Worm (Caenorhabditis elegans) whole organism, L2 larva: Measurements from ENCODE around the gene clec-139.

ENCODE experiments used
- C34F6.9 ChIP-seq: fragments of 150-350 bp; optimal IDR thresholded peaks from 2 replicates; lab custom pipeline; 2014; ENCODE audit warnings: missing biosample characterization, missing genetic modification characterization
- F13H6.1 ChIP-seq: sonication (generic microtip); optimal IDR thresholded peaks from 2 replicates; lab custom pipeline; 2016; ENCODE audit warnings: missing genetic modification characterization, missing compliant biosample characterization
- R02D3.7 ChIP-seq: fragments of 150-350 bp; optimal IDR thresholded peaks from 2 replicates; lab custom pipeline; 2014; ENCODE audit warnings: missing biosample characterization, missing genetic modification characterization
- Y55F3AM.14 ChIP-seq: fragments of 200-800 bp; sonication (Bioruptor generic); optimal IDR thresholded peaks from 2 replicates; lab custom pipeline; 2018; ENCODE audit warnings: mild to moderate bottlenecking, missing genetic modification characterization, missing compliant biosample characterization
- alr-1 ChIP-seq: fragments of 150-350 bp; optimal IDR thresholded peaks from 2 replicates; lab custom pipeline; 2014; ENCODE audit warnings: missing biosample characterization, missing genetic modification characterization
- aly-2 ChIP-seq: fragments of 150-350 bp; optimal IDR thresholded peaks from 2 replicates; lab custom pipeline; 2014; ENCODE audit warnings: missing biosample characterization, missing genetic modification characterization
- blmp-1 ChIP-seq: sonication (generic microtip); optimal IDR thresholded peaks from 2 replicates; lab custom pipeline; 2017; ENCODE audit warnings: missing genetic modification characterization, mild to moderate bottlenecking, missing compliant biosample characterization, antibody characterized with exemption, moderate library complexity; ENCODE audit not compliant: insufficient read depth
- crh-2 ChIP-seq: sonication (generic microtip); optimal IDR thresholded peaks from 2 replicates; lab custom pipeline; 2017; ENCODE audit warnings: missing biosample characterization, missing genetic modification characterization
- dmd-4 ChIP-seq: sonication (generic microtip); optimal IDR thresholded peaks from 2 replicates; lab custom pipeline; 2017; ENCODE audit warnings: missing biosample characterization, missing genetic modification characterization
- elt-1 ChIP-seq: fragments of 150-350 bp; optimal IDR thresholded peaks from 2 replicates; lab custom pipeline; 2014; ENCODE audit warnings: missing biosample characterization, missing genetic modification characterization
- elt-3 ChIP-seq: sonication (generic microtip); optimal IDR thresholded peaks from 2 replicates; lab custom pipeline; 2017; ENCODE audit warnings: missing biosample characterization, missing genetic modification characterization
- fos-1 ChIP-seq: fragments of 150-350 bp; optimal IDR thresholded peaks from 2 replicates; lab custom pipeline; 2014; ENCODE audit warnings: missing biosample characterization, missing genetic modification characterization
- gmeb-1 ChIP-seq: fragments of 150-350 bp; optimal IDR thresholded peaks from 2 replicates; lab custom pipeline; 2014; ENCODE audit warnings: missing biosample characterization, missing genetic modification characterization
- lin-13 ChIP-seq: fragments of 150-350 bp; optimal IDR thresholded peaks from 2 replicates; lab custom pipeline; 2014; ENCODE audit warnings: missing biosample characterization, missing genetic modification reagents, missing genetic modification characterization
- mbf-1 ChIP-seq: sonication (generic microtip); optimal IDR thresholded peaks from 2 replicates; lab custom pipeline; 2017; ENCODE audit warnings: missing biosample characterization, missing genetic modification characterization
- nhr-10 ChIP-seq: sonication (generic microtip); optimal IDR thresholded peaks from 2 replicates; lab custom pipeline; 2017; ENCODE audit warnings: missing biosample characterization, missing genetic modification characterization
- nhr-11 ChIP-seq: fragments of 150-350 bp; optimal IDR thresholded peaks from 2 replicates; lab custom pipeline; 2014; ENCODE audit warnings: missing biosample characterization, missing genetic modification characterization
- nhr-12 ChIP-seq: fragments of 150-350 bp; optimal IDR thresholded peaks from 2 replicates; lab custom pipeline; 2014; ENCODE audit warnings: missing biosample characterization, missing genetic modification characterization
- nhr-129 ChIP-seq: fragments of 150-350 bp; optimal IDR thresholded peaks from 2 replicates; lab custom pipeline; 2014; ENCODE audit warnings: missing biosample characterization, missing genetic modification characterization
- nhr-23 ChIP-seq: fragments of 150-350 bp; optimal IDR thresholded peaks from 2 replicates; lab custom pipeline; 2014; ENCODE audit warnings: missing biosample characterization, missing genetic modification reagents, missing genetic modification characterization
- nhr-237 ChIP-seq: fragments of 150-350 bp; optimal IDR thresholded peaks from 2 replicates; lab custom pipeline; 2014; ENCODE audit warnings: missing biosample characterization, missing genetic modification characterization
- nhr-6 ChIP-seq: fragments of 150-350 bp; optimal IDR thresholded peaks from 2 replicates; lab custom pipeline; 2014; ENCODE audit warnings: missing biosample characterization, missing genetic modification characterization
- peb-1 ChIP-seq: fragments of 150-350 bp; optimal IDR thresholded peaks from 2 replicates; lab custom pipeline; 2014; ENCODE audit warnings: missing biosample characterization, missing genetic modification characterization
- sma-3 ChIP-seq: sonication (generic microtip); optimal IDR thresholded peaks from 2 replicates; lab custom pipeline; 2016; ENCODE audit warnings: missing genetic modification reagents, missing genetic modification characterization, missing compliant biosample characterization
- sma-9 ChIP-seq, 2 experiments: fragments of 150-350 bp in 1 of 2; sonication (generic microtip) in 1 of 2; optimal IDR thresholded peaks; 2 replicates each; lab custom pipeline; 2014 to 2016; ENCODE audit warnings: missing genetic modification characterization in 2 of 2, mild to moderate bottlenecking in 1 of 2, missing biosample characterization in 1 of 2, missing compliant biosample characterization in 1 of 2, missing genetic modification reagents in 1 of 2, moderate library complexity in 1 of 2
- snpc-4 ChIP-seq: fragments of 150-350 bp; optimal IDR thresholded peaks from 2 replicates; lab custom pipeline; 2014; ENCODE audit warnings: missing biosample characterization, missing genetic modification characterization
- unc-39 ChIP-seq: fragments of 150-350 bp; optimal IDR thresholded peaks from 2 replicates; lab custom pipeline; 2014; ENCODE audit warnings: missing biosample characterization, missing genetic modification characterization
- unc-62 ChIP-seq: fragments of 150-350 bp; optimal IDR thresholded peaks from 2 replicates; lab custom pipeline; 2014; ENCODE audit warnings: missing biosample characterization, missing genetic modification reagents, missing genetic modification characterization
- zag-1 ChIP-seq: fragments of 150-350 bp; optimal IDR thresholded peaks from 2 replicates; lab custom pipeline; 2014; ENCODE audit warnings: missing biosample characterization, missing genetic modification characterization
- ztf-1 ChIP-seq: fragments of 200-800 bp; sonication (Bioruptor generic); conservative IDR thresholded peaks from 2 replicates; pipeline ENCODE4 v1.3.6; 2022; ENCODE audit warnings: missing genetic modification characterization, missing compliant biosample characterization
- ztf-11 ChIP-seq: sonication (generic microtip); optimal IDR thresholded peaks from 2 replicates; lab custom pipeline; 2017; ENCODE audit warnings: missing biosample characterization, missing genetic modification characterization

clec-139 gene

ce11 chrII:4661278-4661677, 39.7 kb upstream of the clec-139 start, which contains the start of gene T05A7.13:
T05A7.13 (minus strand) TSS chrII:4661378.
- no peak for TF ChIP-seq mbf-1 (tag; lab: Kevin White, UChicago)
- no peak for TF ChIP-seq peb-1
- no peak for TF ChIP-seq unc-39 (tag; lab: Kevin White, UChicago)
- TF ChIP-seq elt-3 (tag; lab: Kevin White, UChicago), result no peak

- no peak for TF ChIP-seq nhr-11 (tag; lab: Kevin White, UChicago)
- no peak for TF ChIP-seq nhr-10
Observed at ce11 chrII:4658245-4658644, 36.7 kb upstream of the clec-139 start.

- TF ChIP-seq ztf-11 (tag; lab: Kevin White, UChicago) (no peak), zag-1 (tag; lab: Kevin White, UChicago) (no peak), elt-1 (no peak), nhr-12 (tag; lab: Kevin White, UChicago) (no peak), sma-9 (GFP tag; optimal IDR thresholded peaks at IDR 0.05; lab: Kevin White, UChicago) (no peak), sma-9 (tag; optimal IDR thresholded peaks at IDR 0.05; lab: Kevin White, UChicago) (no peak), C34F6.9 (tag; lab: Kevin White, UChicago) (no peak), nhr-23 (tag; lab: Kevin White, UChicago) (no peak), fos-1 (tag; lab: Kevin White, UChicago) (peak; percentile 49)
Observed at ce11 chrII:4657370-4657769, 35.8 kb upstream of the clec-139 start.

DNA sequence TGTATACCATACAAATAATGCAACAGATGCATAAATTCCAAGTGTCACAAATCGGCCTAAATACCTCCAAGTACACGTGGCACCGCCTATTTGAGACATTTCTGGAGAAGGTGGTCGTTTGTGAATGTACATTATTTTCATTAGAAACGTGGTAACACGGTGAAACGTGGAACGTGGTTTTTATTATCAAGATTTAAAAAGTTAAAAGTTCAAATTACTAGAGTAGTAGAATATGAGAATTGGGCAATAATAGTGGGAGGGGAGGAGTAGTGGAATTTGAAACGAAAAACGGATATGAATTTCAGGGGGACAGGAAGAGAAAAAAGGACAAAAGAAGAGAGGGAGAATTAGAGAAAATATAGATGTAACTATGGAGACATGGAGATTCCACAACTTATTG, 34.3 kb upstream of the clec-139 start, which contains the start of gene fut-6:
TSS of gene fut-6 (minus strand) at position 101 of the 400 bp plus-strand sequence.
- TF ChIP-seq blmp-1 (tag; lab: Kevin White, UChicago) (no peak), nhr-23 (tag; lab: Kevin White, UChicago) (no peak), fos-1 (tag; lab: Kevin White, UChicago) (no peak), sma-3 (GFP tag; lab: Kevin White, UChicago) (no peak)
- TF ChIP-seq, all 48 proteins: peak for 0

DNA sequence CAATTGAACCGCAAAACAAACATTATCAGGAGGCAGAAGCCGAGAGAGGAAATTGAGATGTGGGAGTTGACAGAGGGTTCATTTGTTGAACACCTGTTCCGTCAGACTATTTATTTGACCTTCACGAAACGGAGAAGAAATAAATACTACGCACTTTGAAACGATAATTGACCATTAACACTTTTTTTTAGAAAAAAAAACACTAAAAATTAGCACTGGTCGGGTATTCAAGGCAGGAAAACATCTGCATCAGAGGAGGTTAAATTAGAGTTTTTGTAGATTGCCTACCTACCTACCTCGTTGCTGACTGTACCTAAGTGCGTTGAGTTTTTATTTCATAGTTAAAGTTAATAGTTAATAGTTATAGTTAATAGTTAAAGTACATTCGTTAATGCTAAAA, 28.5 kb upstream of the clec-139 start:
- no peak for TF ChIP-seq peb-1
- TF ChIP-seq gmeb-1 (tag; lab: Kevin White, UChicago), result no peak
- TF ChIP-seq Y55F3AM.14 (GFP tag; lab: Kevin White, UChicago), result no peak
- no peak for TF ChIP-seq alr-1 (tag; lab: Kevin White, UChicago)
- TF ChIP-seq unc-62 (GFP tag; lab: Kevin White, UChicago), result no peak
- TF ChIP-seq nhr-129 (tag; lab: Kevin White, UChicago), result no peak
- TF ChIP-seq snpc-4, result no peak
- no peak for TF ChIP-seq blmp-1 (tag; lab: Kevin White, UChicago)
- TF ChIP-seq R02D3.7 (tag; lab: Kevin White, UChicago), result no peak
- TF ChIP-seq crh-2 (tag; lab: Kevin White, UChicago), result no peak
- no peak for TF ChIP-seq nhr-6
- TF ChIP-seq elt-1, result no peak
- no peak for TF ChIP-seq lin-13 (GFP tag; lab: Kevin White, UChicago)
- TF ChIP-seq fos-1 (tag; lab: Kevin White, UChicago), result no peak

ce11 chrII:4648785-4649184, 27.2 kb upstream of the clec-139 start, which contains the start of gene lgc-27:
lgc-27 (plus strand) TSS chrII:4649085.
- TF ChIP-seq fos-1 (tag; lab: Kevin White, UChicago) (no peak), unc-62 (GFP tag; lab: Kevin White, UChicago) (no peak), nhr-12 (tag; lab: Kevin White, UChicago) (no peak), aly-2 (tag; lab: Kevin White, UChicago) (no peak), nhr-6 (no peak), zag-1 (tag; lab: Kevin White, UChicago) (no peak), nhr-237 (no peak), C34F6.9 (tag; lab: Kevin White, UChicago) (no peak), nhr-129 (tag; lab: Kevin White, UChicago) (no peak), snpc-4 (no peak), ztf-1 (GFP tag; lab: Robert Waterston, UW) (no peak), alr-1 (tag; lab: Kevin White, UChicago) (no peak), dmd-4 (no peak), F13H6.1 (tag; lab: Kevin White, UChicago) (no peak)
